Fruit fly (Drosophila melanogaster) whole organism, embryonic: ENCODE data around the gene sloth1.

Experiments
- Abd-B ChIP-seq: fragments of 200-800 bp; sonication (Bioruptor generic); optimal IDR thresholded peaks from 2 replicates; lab custom pipeline; 2018; ENCODE audit warnings: missing biosample characterization, mild to moderate bottlenecking, missing genetic modification characterization, moderate library complexity
- CG2116 ChIP-seq: fragments of 200-800 bp; sonication (Bioruptor generic); optimal IDR thresholded peaks from 3 replicates; lab custom pipeline; 2018; ENCODE audit warnings: missing biosample characterization, mild to moderate bottlenecking, missing genetic modification characterization
- CG6854 ChIP-seq: fragments of 200-800 bp; sonication (Bioruptor generic); optimal IDR thresholded peaks from 3 replicates; lab custom pipeline; 2017; ENCODE audit warnings: missing biosample characterization, mild to moderate bottlenecking, missing genetic modification characterization
- CG7556 ChIP-seq: fragments of 200-800 bp; sonication (Bioruptor generic); optimal IDR thresholded peaks from 2 replicates; lab custom pipeline; 2017; ENCODE audit warnings: missing biosample characterization, mild to moderate bottlenecking, missing genetic modification characterization
- CG8388 ChIP-seq: fragments of 200-800 bp; sonication (Bioruptor generic); optimal IDR thresholded peaks from 2 replicates; lab custom pipeline; 2019; ENCODE audit warnings: missing biosample characterization, mild to moderate bottlenecking, missing genetic modification characterization, moderate library complexity
- Med ChIP-seq: fragments of 200-800 bp; sonication (Bioruptor generic); peaks from one replicate; lab custom pipeline; 2016; ENCODE audit warnings: missing biosample characterization, missing genetic modification characterization, mild to moderate bottlenecking, inconsistent platforms, moderate library complexity
- Mes4 ChIP-seq: fragments of 200-800 bp; sonication (Bioruptor generic); optimal IDR thresholded peaks from 2 replicates; lab custom pipeline; 2016; ENCODE audit warnings: missing biosample characterization, missing genetic modification characterization
- TFAM ChIP-seq: fragments of 200-800 bp; sonication (Bioruptor generic); optimal IDR thresholded peaks from 2 replicates; lab custom pipeline; 2017; ENCODE audit warnings: missing biosample characterization, missing genetic modification characterization, inconsistent platforms
- sc ChIP-seq, 3 experiments: fragments of >200 bp in 2 of 3; fragments of 200-800 bp in 1 of 3; sonication (Bioruptor generic) in 1 of 3; optimal IDR thresholded peaks; 2 replicates in 2 of 3; 3 replicates in 1 of 3; lab custom pipeline; 2017; ENCODE audit warnings: mild to moderate bottlenecking in 1 of 3, missing biosample characterization in 1 of 3, missing genetic modification characterization in 1 of 3, missing genetic modification reagents in 1 of 3
- scrt ChIP-seq: fragments of 200-800 bp; sonication (Bioruptor generic); optimal IDR thresholded peaks from 2 replicates; lab custom pipeline; 2018; ENCODE audit warnings: missing biosample characterization, mild to moderate bottlenecking, missing genetic modification characterization, moderate library complexity

DNA sequence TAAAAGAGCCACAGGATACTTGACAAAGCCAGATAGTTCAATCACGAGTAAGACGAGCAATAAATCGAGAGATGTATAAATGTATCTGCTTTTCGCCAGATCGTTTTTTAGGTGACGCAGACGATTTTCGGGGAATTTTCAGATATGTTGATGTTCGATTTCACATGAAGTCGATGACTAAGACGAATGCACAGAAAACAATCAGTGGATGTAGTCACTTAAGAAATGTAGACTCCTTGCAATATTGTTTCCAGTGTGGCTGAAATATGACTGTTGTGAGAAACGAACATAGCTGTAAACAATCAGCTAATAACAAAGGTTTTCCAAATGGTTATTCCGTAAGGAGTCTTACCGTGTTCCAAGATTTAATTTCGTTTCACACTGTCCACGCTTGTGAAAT lies 15.0 kb upstream of the sloth1 start:
- TF ChIP-seq CG7556 (GFP tag; lab: Kevin White, UChicago) = no peak
- no peak for TF ChIP-seq TFAM
- TF ChIP-seq CG8388 (GFP tag; lab: Kevin White, UChicago) = no peak
- no peak for TF ChIP-seq CG6854 (GFP tag; lab: Kevin White, UChicago)
- TF ChIP-seq Abd-B (GFP tag; lab: Kevin White, UChicago) = no peak
- no peak for TF ChIP-seq Mes4
- no peak for TF ChIP-seq scrt
- TF ChIP-seq Med (GFP tag; lab: Kevin White, UChicago) = peak; percentile 67
- no peak for TF ChIP-seq sc (optimal IDR thresholded peaks at IDR 0.05; lab: Kevin White, UChicago)
- TF ChIP-seq sc (GFP tag; optimal IDR thresholded peaks at IDR 0.05; lab: Kevin White, UChicago) = no peak
- TF ChIP-seq CG2116 (GFP tag; lab: Kevin White, UChicago) = no peak
